Fruit fly (Drosophila melanogaster) ovary, adult (tissue): Measurements from ENCODE around the gene CG7366.

Experiments used
- CG17801 ChIP-seq: fragments of 200-800 bp; optimal IDR thresholded peaks from 2 replicates; lab custom pipeline; 2019; ENCODE audit warnings: missing biosample characterization, mild to moderate bottlenecking, missing genetic modification characterization, moderate library complexity; ENCODE audit not compliant: partially characterized antibody

The CG7366 gene

DNA sequence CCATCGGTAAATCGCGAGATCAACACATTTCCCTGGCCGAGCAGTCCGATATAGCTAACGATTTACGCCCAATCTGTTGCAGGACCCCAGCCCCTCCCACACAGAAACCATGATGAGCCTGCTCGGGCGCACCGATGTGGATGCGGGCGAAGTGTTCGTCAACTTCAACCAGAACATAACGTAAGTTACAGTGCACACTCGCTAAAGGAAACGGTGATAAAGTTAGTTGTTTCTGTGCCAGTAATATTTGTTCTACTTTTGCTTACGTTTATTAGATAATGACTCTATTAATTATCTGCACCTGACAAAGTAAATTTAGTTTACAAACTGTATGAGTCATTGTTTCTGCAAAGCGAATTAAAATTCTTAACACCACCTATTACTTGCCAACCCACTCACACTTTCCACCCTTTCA, 14.8 kb downstream of the CG7366 start:
- TF ChIP-seq CG17801 (GFP tag; lab: Kevin White, UChicago), result no peak

DNA sequence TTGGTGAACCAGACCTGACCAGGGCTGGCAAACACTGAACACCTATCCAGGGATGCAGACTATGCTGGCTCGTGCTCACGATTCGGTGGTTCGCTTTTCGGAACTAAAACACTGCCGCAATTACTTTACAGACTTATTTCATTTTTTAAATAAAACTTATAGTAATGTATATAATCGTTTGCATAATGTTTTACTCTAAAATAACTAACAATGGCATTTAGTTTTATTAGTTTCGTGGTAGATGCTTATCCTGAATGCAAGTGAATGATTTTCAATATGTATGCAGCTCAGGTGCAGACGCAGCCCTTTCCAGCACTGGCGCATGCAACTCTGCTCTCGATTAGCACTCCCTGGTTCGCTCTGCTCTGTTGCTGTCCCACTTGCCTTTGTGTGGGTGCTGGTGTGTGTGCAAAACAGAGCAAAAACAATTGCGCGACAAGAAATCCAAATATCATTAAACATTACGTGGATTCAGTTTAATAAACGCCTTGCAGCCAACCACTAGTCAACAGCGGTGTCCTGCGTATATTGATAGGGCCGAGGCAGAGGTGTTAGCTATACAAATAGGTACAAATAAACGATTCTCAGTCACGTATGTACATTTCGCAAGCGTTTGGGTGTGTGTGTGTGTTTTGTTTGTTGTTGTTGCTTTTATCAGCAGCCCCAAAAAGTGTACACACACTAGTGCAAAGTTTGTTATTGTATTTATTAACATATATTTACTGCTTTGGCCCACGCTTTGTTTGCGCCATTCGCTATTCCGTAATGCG, 15.4 kb downstream of the CG7366 start, which contains the start of the genes ERR and Atg18a:
Gene ERR, minus strand, starts transcription at position 45 of the 770 bp plus-strand sequence.
Gene Atg18a, plus strand, starts transcription at position 231 of the 770 bp plus-strand sequence.
- peak; percentile 78 for TF ChIP-seq CG17801 (GFP tag; lab: Kevin White, UChicago)

- no peak for TF ChIP-seq CG17801 (GFP tag; lab: Kevin White, UChicago)
Measured at dm6 chr3L:8185263-8186227, 16.7 kb downstream of the CG7366 start.

- no peak for TF ChIP-seq CG17801 (GFP tag; lab: Kevin White, UChicago)
Measured at dm6 chr3L:8180464-8181137, 21.6 kb downstream of the CG7366 start, which contains the start of the genes mthl7 and Uxs. TSS of gene mthl7 (minus strand) at chr3L:8180514. TSS of gene Uxs (plus strand) at chr3L:8180923.

- TF ChIP-seq CG17801 (GFP tag; lab: Kevin White, UChicago), result no peak
Measured at dm6 chr3L:8177795-8178564, 24.2 kb downstream of the CG7366 start, which contains the start of gene Nmt. TSS of gene Nmt (minus strand) at chr3L:8178429.

DNA sequence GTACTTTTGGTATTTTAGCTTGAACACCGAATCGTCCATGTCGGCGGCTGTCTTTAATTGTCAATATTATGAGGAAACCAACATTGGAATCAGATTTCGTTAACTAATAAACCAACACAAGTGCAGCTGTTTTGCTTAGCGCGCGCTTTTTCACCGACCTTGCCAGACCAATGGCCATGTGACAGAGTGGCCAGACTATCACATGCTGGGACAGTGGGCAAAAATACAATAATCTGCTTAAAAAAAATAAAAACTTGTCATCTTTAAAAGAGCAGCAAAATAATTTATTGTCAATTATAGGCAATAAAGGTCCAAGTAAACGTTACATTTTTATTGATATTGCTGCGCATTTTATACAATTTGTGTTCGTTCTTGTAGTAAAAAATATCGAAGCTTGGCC, 26.4 kb downstream of the CG7366 start, which contains the start of gene RecQ4:
Gene RecQ4, minus strand, starts transcription at position 161 of the 400 bp plus-strand sequence.
- no peak for TF ChIP-seq CG17801 (GFP tag; lab: Kevin White, UChicago)

DNA sequence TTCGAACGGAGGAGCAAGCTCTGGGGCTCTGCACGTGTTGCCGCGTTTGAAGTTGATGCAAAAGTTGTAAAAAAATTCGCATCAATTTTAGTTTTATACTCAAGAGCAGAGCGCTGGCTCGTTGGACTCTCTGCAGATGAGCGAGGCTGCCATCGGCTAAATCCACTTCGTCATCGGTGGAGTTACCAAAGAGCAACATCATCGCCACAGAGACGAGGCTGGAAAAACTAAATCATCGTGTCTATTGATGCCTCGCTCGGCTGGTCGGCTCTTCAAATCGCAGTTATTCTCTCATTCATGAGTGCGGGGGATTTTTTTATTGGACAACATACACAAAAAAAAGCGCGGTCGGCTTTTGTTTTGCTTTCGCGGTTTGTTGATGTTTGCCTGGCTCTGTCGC, 36.8 kb downstream of the CG7366 start, which contains the start of gene CG13675:
Gene CG13675, minus strand, starts transcription at position 83 of the 400 bp plus-strand sequence.
- TF ChIP-seq CG17801 (GFP tag; lab: Kevin White, UChicago), result no peak

DNA sequence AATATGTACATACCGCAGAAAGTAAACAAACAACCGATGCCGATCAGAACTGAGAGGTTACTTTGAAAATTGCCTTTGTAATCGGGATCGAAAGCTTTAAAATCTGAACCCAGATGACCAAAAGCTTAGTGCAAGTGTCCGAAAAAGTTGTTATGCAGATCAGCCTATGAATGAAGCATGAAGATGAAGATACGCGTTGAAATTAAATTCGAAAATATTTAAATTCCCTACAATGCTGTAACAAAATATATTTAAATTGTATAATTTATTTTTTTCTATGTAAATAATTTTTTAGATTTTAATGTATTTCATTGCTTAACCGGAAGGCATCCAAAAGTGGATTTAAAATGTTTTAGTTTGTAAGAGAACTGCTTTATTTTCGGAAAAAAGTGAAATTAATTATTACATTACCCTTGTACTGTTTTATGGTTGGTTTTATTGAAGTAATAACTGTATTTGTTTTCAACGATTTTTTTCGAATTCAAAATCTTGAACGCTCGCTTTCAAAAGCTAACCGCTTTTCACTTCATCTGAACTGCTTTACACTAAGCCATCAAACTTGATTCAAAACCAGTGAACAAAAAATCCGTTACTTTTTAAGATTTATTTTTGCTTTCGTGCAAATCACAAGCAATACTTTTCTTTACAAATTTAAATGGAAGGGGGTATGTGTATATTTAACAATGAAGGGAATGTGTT, 42.3 kb downstream of the CG7366 start, which contains the start of gene CG43886:
Gene CG43886, minus strand, starts transcription at position 51 of the 699 bp plus-strand sequence.
- TF ChIP-seq CG17801 (GFP tag; lab: Kevin White, UChicago), result no peak

DNA sequence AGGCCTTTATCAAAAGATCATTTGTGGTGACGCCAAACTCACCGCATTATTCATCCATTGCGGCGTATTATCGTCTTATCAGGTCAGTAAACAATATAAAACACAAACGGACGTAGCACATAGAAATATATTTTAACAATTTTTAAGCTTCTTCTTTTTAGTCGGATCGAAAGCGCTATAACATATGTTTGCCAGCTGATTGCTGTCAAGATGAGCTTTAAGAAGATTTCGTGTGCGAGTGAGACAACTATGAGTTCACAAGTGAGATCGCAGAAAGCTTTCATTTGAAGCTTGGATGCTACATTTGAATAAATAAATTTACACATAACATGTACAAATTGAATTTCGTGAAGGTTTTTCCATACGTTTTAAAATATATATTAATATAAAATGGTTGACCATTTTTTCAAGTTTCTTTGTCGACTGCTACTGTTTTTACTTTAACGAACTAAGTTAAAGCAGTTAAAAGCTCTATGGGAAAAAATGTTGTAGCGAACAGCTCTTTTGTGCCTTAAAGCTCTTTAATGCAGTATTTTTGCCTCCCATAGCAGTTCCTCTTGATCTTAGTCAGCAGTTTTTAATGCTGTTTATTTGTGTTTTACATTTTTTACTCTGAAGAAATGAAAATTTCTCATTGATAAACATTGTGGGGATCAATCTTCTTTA, 43.4 kb downstream of the CG7366 start, which contains the start of gene CG42445:
Gene CG42445, minus strand, starts transcription at position 186 of the 666 bp plus-strand sequence.
- TF ChIP-seq CG17801 (GFP tag; lab: Kevin White, UChicago), result peak; percentile 14

dm6 chr3L:8157079-8157478, 45.1 kb downstream of the CG7366 start:
- TF ChIP-seq CG17801 (GFP tag; lab: Kevin White, UChicago), result no peak

dm6 chr3L:8156199-8156598, 46.0 kb downstream of the CG7366 start:
- no peak for TF ChIP-seq CG17801 (GFP tag; lab: Kevin White, UChicago)

- TF ChIP-seq CG17801 (GFP tag; lab: Kevin White, UChicago), result no peak
Measured at dm6 chr3L:8155324-8155723, 46.9 kb downstream of the CG7366 start.
